Worm (Caenorhabditis elegans): ENCODE measurements around the gene gad-3.

ce11 chrV:9212499-9212898, 39.7 kb upstream of the gad-3 start:
- TF ChIP-seq scrt-1 (GFP tag; IDR thresholded peaks at IDR 0.05), result no peak
- TF ChIP-seq ama-1 (optimal IDR thresholded peaks at IDR 0.05), result no peak
- TF ChIP-seq B0310.2 (tag; optimal IDR thresholded peaks at IDR 0.05), result no peak
- TF ChIP-seq aly-1 (tag; optimal IDR thresholded peaks at IDR 0.05), result no peak
- TF ChIP-seq F13C5.2 (tag; optimal IDR thresholded peaks at IDR 0.05), result no peak
- no peak for TF ChIP-seq flt-1 (GFP tag; IDR thresholded peaks at IDR 0.05)
- no peak for TF ChIP-seq ets-7 (tag; optimal IDR thresholded peaks at IDR 0.05)
- TF ChIP-seq pes-1 (GFP tag; IDR thresholded peaks at IDR 0.05), result no peak
